Worm (Caenorhabditis elegans): ENCODE results near the gene cln-3.1.

DNA sequence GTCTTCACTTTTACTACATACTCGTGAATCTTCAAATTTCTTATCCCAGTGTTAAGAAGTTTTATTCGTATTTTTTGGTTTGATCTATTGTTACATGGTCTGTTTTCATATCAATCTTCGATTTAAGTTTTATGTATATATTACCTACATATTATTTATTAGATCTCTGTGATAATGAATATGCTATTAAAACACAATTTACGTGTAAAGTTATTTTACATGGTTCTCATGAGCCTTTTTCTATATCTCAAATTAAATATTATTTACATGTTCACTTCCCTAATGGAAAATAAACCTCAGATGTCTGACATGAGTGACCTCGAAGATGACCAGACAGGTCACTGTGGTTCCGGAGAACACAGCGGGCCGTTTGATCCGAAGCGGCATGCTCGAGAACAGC lies 20.9 kb downstream of the cln-3.1 start, which contains the start of gene mxl-1:
- TF ChIP-seq mes-4 (tag; optimal IDR thresholded peaks at IDR 0.05), result no peak
- no peak for TF ChIP-seq F22D6.2 (tag; optimal IDR thresholded peaks at IDR 0.05)
- no peak for TF ChIP-seq efl-1 (GFP tag; optimal IDR thresholded peaks at IDR 0.05)

All from whole organism, young adult.